Fruit fly (Drosophila melanogaster): ENCODE data around the gene CG1582.

DNA sequence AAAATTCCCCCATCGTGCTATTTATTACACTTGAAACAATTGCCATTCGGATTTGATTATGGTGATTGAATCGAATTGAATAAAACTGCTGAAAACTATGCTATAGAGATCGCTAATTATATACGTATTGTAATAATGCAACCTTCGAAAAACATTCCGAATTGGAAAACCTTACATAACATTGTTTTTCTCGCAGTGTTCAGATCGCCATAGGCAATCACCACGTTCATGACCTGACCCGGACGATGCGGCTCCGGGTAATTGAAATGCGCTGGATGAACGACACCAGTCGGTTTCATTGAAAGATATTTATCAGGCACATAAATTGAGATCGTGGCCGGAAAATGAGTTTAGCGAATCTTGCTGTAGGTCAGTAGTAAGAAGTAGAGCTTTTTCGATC, 16.3 kb downstream of the CG1582 start:
- no peak for TF ChIP-seq Myc (optimal IDR thresholded peaks at IDR 0.05)
- no peak for TF ChIP-seq ttk (optimal IDR thresholded peaks at IDR 0.05)
- no peak for TF ChIP-seq insv (optimal IDR thresholded peaks at IDR 0.05)
- no peak for TF ChIP-seq Sin3A (optimal IDR thresholded peaks at IDR 0.05)
